Worm (Caenorhabditis elegans) whole organism, young adult: ENCODE results near the gene ZC155.4.

ENCODE experiments used
- B0261.1 ChIP-seq: sonication (generic microtip); optimal IDR thresholded peaks from 2 replicates; lab custom pipeline; 2016; ENCODE audit warnings: mild to moderate bottlenecking, missing genetic modification characterization, moderate library complexity, missing compliant biosample characterization
- D2030.7 ChIP-seq: fragments of 200-800 bp; sonication (Bioruptor generic); IDR thresholded peaks from 2 replicates; pipeline ENCODE4 v1.3.6; 2022; ENCODE audit warnings: missing genetic modification reagents, missing genetic modification characterization, missing compliant biosample characterization
- F33H1.4 ChIP-seq: fragments of 200-800 bp; sonication (Bioruptor generic); IDR thresholded peaks from 2 replicates; pipeline ENCODE4 v1.3.6; 2022; ENCODE audit warnings: missing genetic modification reagents, missing genetic modification characterization, missing compliant biosample characterization
- K12H6.12 ChIP-seq: fragments of 200-800 bp; sonication (Bioruptor generic); optimal IDR thresholded peaks from 2 replicates; lab custom pipeline; 2018; ENCODE audit warnings: mild to moderate bottlenecking, missing genetic modification characterization, missing compliant biosample characterization
- Y53G8AR.9 ChIP-seq: fragments of 200-800 bp; sonication (Bioruptor generic); conservative IDR thresholded peaks from 2 replicates; pipeline ENCODE4 v1.3.6; 2022; ENCODE audit warnings: missing genetic modification reagents, missing genetic modification characterization, missing compliant biosample characterization
- Y79H2A.3 ChIP-seq: fragments of 200-800 bp; sonication (Bioruptor generic); conservative IDR thresholded peaks from 2 replicates; pipeline ENCODE4 v1.3.6; 2022; ENCODE audit warnings: missing genetic modification reagents, missing genetic modification characterization, missing compliant biosample characterization
- ZK185.1 ChIP-seq: sonication (generic microtip); optimal IDR thresholded peaks from 2 replicates; lab custom pipeline; 2016; ENCODE audit warnings: mild to moderate bottlenecking, missing genetic modification characterization, missing compliant biosample characterization; ENCODE audit not compliant: poor library complexity, severe bottlenecking
- akir-1 ChIP-seq: fragments of 200-800 bp; sonication (Bioruptor generic); optimal IDR thresholded peaks from 2 replicates; lab custom pipeline; 2018; ENCODE audit warnings: mild to moderate bottlenecking, missing genetic modification characterization, moderate library complexity, missing compliant biosample characterization
- aptf-3 ChIP-seq: fragments of 200-800 bp; sonication (Bioruptor generic); IDR thresholded peaks from 2 replicates; pipeline ENCODE4 v1.3.6; 2022; ENCODE audit warnings: missing genetic modification characterization, missing compliant biosample characterization
- athp-1 ChIP-seq: sonication (generic microtip); optimal IDR thresholded peaks from 2 replicates; lab custom pipeline; 2017; ENCODE audit warnings: mild to moderate bottlenecking, missing genetic modification characterization, missing compliant biosample characterization
- attf-3 ChIP-seq: fragments of 200-800 bp; sonication (Bioruptor generic); conservative IDR thresholded peaks from 2 replicates; pipeline ENCODE4 v1.3.6; 2022; ENCODE audit warnings: missing genetic modification reagents, missing genetic modification characterization, missing compliant biosample characterization
- attf-5 ChIP-seq: fragments of 200-800 bp; sonication (Bioruptor generic); optimal IDR thresholded peaks from 2 replicates; lab custom pipeline; 2018; ENCODE audit warnings: mild to moderate bottlenecking, missing genetic modification characterization, missing compliant biosample characterization
- cebp-1 ChIP-seq, 2 experiments: fragments of 200-800 bp in 1 of 2; sonication (Bioruptor generic) in 1 of 2; sonication (generic microtip) in 1 of 2; IDR thresholded peaks in 1 of 2; optimal IDR thresholded peaks in 1 of 2; 2 replicates each; pipeline versions ENCODE4 v1.3.6 to Lab custom; 2017 to 2022; ENCODE audit warnings: missing compliant biosample characterization in 2 of 2, missing genetic modification characterization in 2 of 2, mild to moderate bottlenecking in 1 of 2, missing genetic modification reagents in 1 of 2, moderate library complexity in 1 of 2
- cebp-2 ChIP-seq: fragments of 200-800 bp; sonication (Bioruptor generic); IDR thresholded peaks from 2 replicates; pipeline ENCODE4 v1.3.6; 2022; ENCODE audit warnings: missing genetic modification characterization, missing compliant biosample characterization
- ceh-27 ChIP-seq: fragments of 200-800 bp; sonication (Bioruptor generic); optimal IDR thresholded peaks from 2 replicates; lab custom pipeline; 2018; ENCODE audit warnings: mild to moderate bottlenecking, missing genetic modification characterization, moderate library complexity, missing compliant biosample characterization
- ceh-58 ChIP-seq: fragments of 200-800 bp; sonication (Bioruptor generic); IDR thresholded peaks from 2 replicates; pipeline ENCODE4 v1.3.6; 2022; ENCODE audit warnings: missing genetic modification characterization, missing compliant biosample characterization
- dpff-1 ChIP-seq: sonication (generic microtip); optimal IDR thresholded peaks from 2 replicates; lab custom pipeline; 2017; ENCODE audit warnings: mild to moderate bottlenecking, missing genetic modification characterization, missing compliant biosample characterization
- efl-1 ChIP-seq: fragments of 150-350 bp; optimal IDR thresholded peaks from 2 replicates; lab custom pipeline; 2014; ENCODE audit warnings: missing biosample characterization, missing genetic modification reagents, missing genetic modification characterization
- ekl-4 ChIP-seq: fragments of 200-800 bp; sonication (Bioruptor generic); IDR thresholded peaks from 2 replicates; pipeline ENCODE4 v1.3.6; 2022; ENCODE audit warnings: missing genetic modification reagents, missing genetic modification characterization, missing compliant biosample characterization
- fkh-3 ChIP-seq: sonication (generic microtip); optimal IDR thresholded peaks from 2 replicates; lab custom pipeline; 2016; ENCODE audit warnings: mild to moderate bottlenecking, missing genetic modification characterization, missing compliant biosample characterization
- hlh-26 ChIP-seq: fragments of 200-800 bp; sonication (Bioruptor generic); conservative IDR thresholded peaks from 2 replicates; pipeline ENCODE4 v1.3.6; 2022; ENCODE audit warnings: missing genetic modification reagents, missing genetic modification characterization, missing compliant biosample characterization
- hmg-1.2 ChIP-seq: fragments of 200-800 bp; sonication (Bioruptor generic); IDR thresholded peaks from 2 replicates; pipeline ENCODE4 v1.3.6; 2022; ENCODE audit warnings: missing genetic modification reagents, missing genetic modification characterization, missing compliant biosample characterization
- hsf-1 ChIP-seq: fragments of 200-800 bp; sonication (Bioruptor generic); IDR thresholded peaks from 2 replicates; pipeline ENCODE4 v1.3.6; 2022; ENCODE audit warnings: missing genetic modification reagents, missing genetic modification characterization, missing compliant biosample characterization
- lag-1 ChIP-seq: fragments of 200-800 bp; sonication (Bioruptor generic); IDR thresholded peaks from 2 replicates; pipeline ENCODE4 v1.3.6; 2022; ENCODE audit warnings: missing genetic modification reagents, missing genetic modification characterization, missing compliant biosample characterization
- lin-35 ChIP-seq, 3 experiments: fragments of 150-350 bp in 2 of 3; sonication (generic microtip) in 1 of 3; optimal IDR thresholded peaks; 2 replicates each; lab custom pipeline; 2014 to 2018; ENCODE audit warnings: missing biosample characterization in 3 of 3, missing genetic modification characterization in 3 of 3, missing genetic modification reagents in 3 of 3
- lin-54 ChIP-seq: fragments of 200-800 bp; sonication (Bioruptor generic); optimal IDR thresholded peaks from 2 replicates; lab custom pipeline; 2018; ENCODE audit warnings: mild to moderate bottlenecking, missing genetic modification characterization, missing compliant biosample characterization
- madf-3 ChIP-seq: fragments of 200-800 bp; sonication (Bioruptor generic); IDR thresholded peaks from 2 replicates; pipeline ENCODE4 v1.3.6; 2022; ENCODE audit warnings: missing genetic modification reagents, missing genetic modification characterization, missing compliant biosample characterization
- madf-6 ChIP-seq: fragments of 200-800 bp; sonication (Bioruptor generic); IDR thresholded peaks from 2 replicates; pipeline ENCODE4 v1.3.6; 2022; ENCODE audit warnings: missing genetic modification reagents, missing genetic modification characterization, missing compliant biosample characterization
- mcd-1 ChIP-seq: fragments of 200-800 bp; sonication (Bioruptor generic); IDR thresholded peaks from 2 replicates; pipeline ENCODE4 v1.3.6; 2022; ENCODE audit warnings: missing genetic modification reagents, missing genetic modification characterization, missing compliant biosample characterization
- rcor-1 ChIP-seq: fragments of 200-800 bp; sonication (Bioruptor generic); IDR thresholded peaks from 2 replicates; pipeline ENCODE4 v1.3.6; 2022; ENCODE audit warnings: missing genetic modification reagents, missing genetic modification characterization, missing compliant biosample characterization
- snpc-3.4 ChIP-seq: sonication (generic microtip); optimal IDR thresholded peaks from 2 replicates; lab custom pipeline; 2017; ENCODE audit warnings: missing genetic modification characterization, mild to moderate bottlenecking, missing compliant biosample characterization, antibody characterized with exemption, moderate library complexity, missing genotype, missing genetic modification reagents
- snpc-4 ChIP-seq, 5 experiments: fragments of 150-350 bp in 1 of 5; sonication (generic microtip) in 4 of 5; optimal IDR thresholded peaks; 2 replicates each; lab custom pipeline; 2014 to 2018; ENCODE audit warnings: missing genetic modification characterization in 5 of 5, missing biosample characterization in 3 of 5, antibody characterized with exemption in 2 of 5, mild to moderate bottlenecking in 2 of 5, missing compliant biosample characterization in 2 of 5, missing genotype in 2 of 5, moderate library complexity in 2 of 5, missing genetic modification reagents in 1 of 5
- tbx-9 ChIP-seq: sonication (generic microtip); optimal IDR thresholded peaks from 2 replicates; lab custom pipeline; 2016; ENCODE audit warnings: borderline replicate concordance, missing genetic modification characterization, inconsistent platforms, missing compliant biosample characterization
- tlf-1 ChIP-seq: fragments of 200-800 bp; sonication (Bioruptor generic); optimal IDR thresholded peaks from 2 replicates; lab custom pipeline; 2018; ENCODE audit warnings: mild to moderate bottlenecking, missing genetic modification characterization, missing compliant biosample characterization
- unc-130 ChIP-seq: sonication (generic microtip); optimal IDR thresholded peaks from 2 replicates; lab custom pipeline; 2016; ENCODE audit warnings: missing genetic modification reagents, missing genetic modification characterization, missing compliant biosample characterization
- ztf-6 ChIP-seq: fragments of 200-800 bp; sonication (Bioruptor generic); IDR thresholded peaks from 2 replicates; pipeline ENCODE4 v1.3.6; 2022; ENCODE audit warnings: missing genetic modification reagents, missing genetic modification characterization, missing compliant biosample characterization

The ZC155.4 gene

DNA sequence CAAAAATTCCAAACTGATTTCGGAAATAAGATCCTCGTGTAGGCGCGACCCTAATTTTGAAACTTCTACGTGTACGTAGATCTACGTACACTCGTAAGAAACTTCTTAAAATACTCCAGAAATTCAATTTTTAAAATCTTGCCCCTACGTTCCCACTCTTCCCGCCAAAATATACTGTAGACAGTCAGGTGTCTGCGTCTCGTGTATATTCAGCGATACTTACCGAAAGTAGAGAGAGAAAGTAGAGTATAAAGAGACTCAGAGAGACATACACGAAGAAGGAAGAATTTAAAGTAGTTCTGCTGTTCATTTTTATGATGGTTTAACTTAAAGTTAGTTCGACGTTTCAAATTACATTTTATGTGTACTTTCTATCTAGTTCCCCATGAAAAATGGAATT, 22.0 kb downstream of the ZC155.4 start:
- TF ChIP-seq Y79H2A.3 (GFP tag; lab: Robert Waterston, UW) = no peak
- no peak for TF ChIP-seq hlh-26 (GFP tag; lab: Robert Waterston, UW)
- no peak for TF ChIP-seq lag-1 (GFP tag; lab: Robert Waterston, UW)
- no peak for TF ChIP-seq K12H6.12 (tag; lab: Kevin White, UChicago)
- peak; percentile 20; the same call in 1 of the 2 replicates for TF ChIP-seq hmg-1.2 (GFP tag; lab: Robert Waterston, UW)
- TF ChIP-seq fkh-3 = no peak
- TF ChIP-seq cebp-2 (GFP tag; lab: Robert Waterston, UW) = no peak
- TF ChIP-seq, all 124 proteins: peak for 1

DNA sequence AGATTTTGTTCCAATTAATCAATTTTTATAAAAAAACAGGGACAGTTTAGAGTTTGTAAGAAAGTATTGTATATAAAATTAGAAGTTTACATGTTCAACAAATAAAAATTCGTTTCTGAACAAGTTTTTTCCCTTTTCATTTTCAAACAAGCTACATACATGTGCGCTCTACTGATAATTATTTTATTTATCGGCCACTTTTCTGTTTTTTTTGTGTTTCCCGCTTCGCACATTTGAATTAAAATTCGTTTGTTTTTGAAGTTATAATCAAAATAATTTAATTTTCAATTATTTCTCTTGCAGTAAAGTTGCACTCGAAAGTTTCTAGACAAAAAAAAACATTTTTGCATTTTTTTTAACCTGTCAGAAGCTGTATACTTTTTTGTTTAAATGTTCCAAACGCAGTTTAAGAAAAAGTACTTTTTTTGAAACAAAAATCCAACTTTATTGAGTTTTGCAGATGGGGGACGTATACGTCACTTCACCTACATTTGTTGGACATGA, 24.6 kb downstream of the ZC155.4 start, which contains the start of gene hira-1:
hira-1 (plus strand) TSS at position 454 of the 504 bp plus-strand sequence.
- TF ChIP-seq mcd-1 (peak; percentile 50; the same call in 1 of the 2 replicates), lin-54 (GFP tag; lab: Kevin White, UChicago) (peak; percentile 37), efl-1 (GFP tag; lab: Kevin White, UChicago) (peak; percentile 60), attf-5 (GFP tag; lab: Kevin White, UChicago) (peak; percentile 17), lin-35 (GFP tag; optimal IDR thresholded peaks at IDR 0.05; lab: Kevin White, UChicago) (peak in 1 of 3 experiments; percentile 42), Y53G8AR.9 (GFP tag; lab: Robert Waterston, UW) (no peak)
- TF ChIP-seq, all 124 proteins: peak for 5

DNA sequence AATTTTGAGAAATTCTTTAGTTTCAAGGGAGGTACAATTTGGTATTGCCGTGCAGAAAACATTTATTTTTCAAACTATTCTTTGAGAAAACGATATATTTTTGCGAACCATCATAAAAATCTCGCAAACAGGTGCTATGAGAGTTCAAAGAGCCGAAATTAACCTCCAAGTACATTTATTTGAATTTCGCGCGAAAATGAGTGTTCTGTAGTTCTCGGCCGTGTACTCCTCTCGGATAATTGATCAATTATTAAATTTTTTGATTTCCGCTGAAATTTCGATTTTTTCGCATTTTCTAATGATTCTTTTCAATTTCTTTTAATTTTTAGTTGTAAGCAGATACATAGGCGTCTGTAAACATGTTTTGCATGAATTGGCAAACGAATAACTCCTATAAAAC, 25.1 kb downstream of the ZC155.4 start:
- peak in 1 of 3 experiments; percentile 16 for TF ChIP-seq lin-35 (GFP tag; optimal IDR thresholded peaks at IDR 0.05; lab: Kevin White, UChicago)
- TF ChIP-seq F33H1.4 (GFP tag; lab: Robert Waterston, UW) = peak; percentile 37
- no peak for TF ChIP-seq lag-1 (GFP tag; lab: Robert Waterston, UW)
- peak; percentile 80 for TF ChIP-seq lin-54 (GFP tag; lab: Kevin White, UChicago)
- no peak for TF ChIP-seq athp-1 (tag; lab: Kevin White, UChicago)
- no peak for TF ChIP-seq tbx-9 (tag; lab: Kevin White, UChicago)
- no peak for TF ChIP-seq D2030.7
- 0 out of 2 replicates have a peak, but pooled peaks have one; percentile 16 for TF ChIP-seq attf-3
- TF ChIP-seq tlf-1 (GFP tag; lab: Kevin White, UChicago) = no peak
- TF ChIP-seq aptf-3 (GFP tag; lab: Robert Waterston, UW) = no peak
- TF ChIP-seq madf-6 = peak; percentile 63
- TF ChIP-seq efl-1 (GFP tag; lab: Kevin White, UChicago) = peak; percentile 42
- TF ChIP-seq mcd-1 = 0 out of 2 replicates have a peak, but pooled peaks have one; percentile 28
- TF ChIP-seq unc-130 (GFP tag; lab: Kevin White, UChicago) = peak; percentile 26
- TF ChIP-seq, all 124 proteins: peak for 8

DNA sequence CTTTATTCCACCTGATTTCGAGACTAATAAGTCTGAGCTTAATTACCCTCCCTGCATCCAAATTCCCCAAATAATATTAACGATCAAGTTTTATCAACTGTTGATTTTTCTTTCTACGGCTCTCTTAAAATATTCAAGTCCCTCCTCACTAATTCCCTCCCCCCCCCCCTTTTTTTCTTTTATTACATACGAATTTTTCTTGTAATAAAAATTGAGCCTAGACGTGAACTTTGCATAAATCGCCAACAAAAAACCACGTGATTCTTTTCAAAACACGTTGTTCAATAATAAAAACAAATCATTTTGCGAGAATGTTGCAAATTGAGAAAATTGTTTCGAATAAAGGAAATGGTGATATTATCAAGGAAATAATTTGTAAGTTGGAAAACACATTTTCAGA, 26.8 kb downstream of the ZC155.4 start, which contains the start of gene K10D2.8:
K10D2.8 (plus strand) TSS at position 301 of the 400 bp plus-strand sequence.
- TF ChIP-seq madf-6 (no peak), ekl-4 (0 out of 2 replicates have a peak, but pooled peaks have one; percentile 2), akir-1 (GFP tag; lab: Kevin White, UChicago) (no peak)

DNA sequence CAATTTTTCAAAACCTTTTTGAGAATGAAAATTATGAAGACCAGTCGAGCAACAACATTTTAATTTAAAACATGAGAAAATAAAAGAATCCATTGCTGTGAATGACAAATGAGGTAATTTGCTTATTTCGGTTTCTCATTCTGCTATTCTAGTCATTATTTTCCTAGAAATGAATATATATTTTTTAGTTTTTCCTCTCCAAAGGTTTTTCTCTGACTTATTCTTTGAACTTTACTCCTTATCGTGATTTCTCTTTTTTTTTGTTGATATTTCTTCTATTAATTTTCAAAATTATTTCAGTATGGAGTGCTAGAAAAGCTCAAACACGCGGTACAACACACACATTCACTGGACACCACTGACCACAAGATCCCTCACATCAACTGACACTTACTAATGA, 29.7 kb downstream of the ZC155.4 start, which contains the start of gene pup-2:
pup-2 (plus strand) TSS at position 301 of the 400 bp plus-strand sequence.
- TF ChIP-seq ceh-58 = no peak
- TF ChIP-seq ceh-27 (GFP tag; lab: Kevin White, UChicago) = no peak
- TF ChIP-seq ztf-6 (GFP tag; lab: Robert Waterston, UW) = no peak
- TF ChIP-seq ZK185.1 (tag; lab: Kevin White, UChicago) = no peak
- TF ChIP-seq madf-6 = no peak
- no peak for TF ChIP-seq aptf-3 (GFP tag; lab: Robert Waterston, UW)
- no peak for TF ChIP-seq B0261.1 (tag; lab: Kevin White, UChicago)
- TF ChIP-seq madf-3 = no peak
- TF ChIP-seq snpc-4 (GFP tag; optimal IDR thresholded peaks at IDR 0.05; lab: Kevin White, UChicago) = no peak
- no peak for TF ChIP-seq snpc-4 (tag; optimal IDR thresholded peaks at IDR 0.05; lab: Kevin White, UChicago)
- no peak for TF ChIP-seq rcor-1 (GFP tag; lab: Robert Waterston, UW)
- TF ChIP-seq cebp-1 (GFP tag; IDR thresholded peaks at IDR 0.05; lab: Robert Waterston, UW) = no peak
- TF ChIP-seq cebp-1 (tag; optimal IDR thresholded peaks at IDR 0.05; lab: Kevin White, UChicago) = no peak
- no peak for TF ChIP-seq snpc-3.4
- no peak for TF ChIP-seq mcd-1
- no peak for TF ChIP-seq hsf-1
- TF ChIP-seq dpff-1 (tag; lab: Kevin White, UChicago) = no peak
